Fruit fly (Drosophila melanogaster): ENCODE results near the gene Or83a.

Or83a gene

DNA sequence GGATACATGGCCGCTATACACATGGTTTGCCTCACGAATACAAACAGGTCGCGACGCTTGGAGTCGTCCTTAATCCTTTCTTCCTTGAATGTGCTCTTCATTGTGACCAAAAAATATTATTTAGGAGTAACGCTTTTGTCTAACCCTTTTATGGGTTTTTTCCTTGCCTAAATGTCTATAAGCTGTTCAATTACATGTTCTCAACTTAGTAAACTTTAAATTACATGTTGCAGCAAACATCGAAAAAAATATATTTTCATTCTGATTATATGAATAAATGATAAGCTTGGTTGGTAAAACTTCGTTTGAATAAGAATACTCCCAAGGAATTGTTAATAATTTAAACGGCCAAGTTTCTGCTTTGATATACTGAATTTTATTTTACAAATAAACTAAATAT lies at the start of gene Or83a:
Gene Or83a (minus strand): TSS at position 101 of the 400 bp plus-strand sequence.
- TF ChIP-seq CG17801 (GFP tag; optimal IDR thresholded peaks at IDR 0.05; ENCODE audit: partially characterized antibody) = no peak

DNA sequence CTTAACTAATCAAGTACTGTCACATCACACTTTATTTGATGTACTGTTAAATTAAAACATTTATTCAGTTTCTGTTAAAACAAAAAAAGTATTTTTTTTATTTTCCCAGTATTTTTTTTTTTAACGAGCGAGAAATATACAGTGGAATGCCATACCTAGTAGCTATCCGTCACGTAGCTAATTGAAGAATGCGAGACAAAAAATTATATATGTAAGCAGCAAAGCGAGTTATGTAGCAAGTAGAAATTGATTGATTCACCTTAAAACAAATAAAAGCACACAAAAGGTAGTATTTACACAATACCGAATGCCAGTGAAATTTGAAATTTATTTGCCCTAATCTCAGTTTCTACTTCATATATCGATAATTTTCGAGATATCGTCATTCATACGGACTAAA lies 39.8 kb upstream of the Or83a start:
- no peak for TF ChIP-seq CG17801 (GFP tag; optimal IDR thresholded peaks at IDR 0.05; ENCODE audit: partially characterized antibody)

DNA sequence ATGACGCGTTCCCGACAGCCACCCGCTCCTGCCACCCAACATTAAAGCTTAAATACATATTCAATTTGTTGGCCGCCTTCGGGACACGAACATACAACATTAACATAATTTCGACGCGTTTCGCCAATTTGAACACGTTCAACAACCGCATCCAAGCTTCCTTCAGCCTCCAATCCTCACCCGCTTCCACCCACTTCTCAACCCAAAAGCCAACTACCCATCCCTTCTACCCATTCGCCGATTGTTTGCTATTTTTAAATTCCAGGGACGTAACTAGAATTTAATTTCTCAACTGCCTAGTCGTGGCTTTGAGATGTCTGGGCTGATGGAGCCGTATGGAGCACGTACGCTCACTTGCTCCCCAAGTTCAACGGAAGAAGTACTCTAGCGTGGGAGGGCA lies 30.8 kb upstream of the Or83a start:
- no peak for TF ChIP-seq CG17801 (GFP tag; optimal IDR thresholded peaks at IDR 0.05; ENCODE audit: partially characterized antibody)

DNA sequence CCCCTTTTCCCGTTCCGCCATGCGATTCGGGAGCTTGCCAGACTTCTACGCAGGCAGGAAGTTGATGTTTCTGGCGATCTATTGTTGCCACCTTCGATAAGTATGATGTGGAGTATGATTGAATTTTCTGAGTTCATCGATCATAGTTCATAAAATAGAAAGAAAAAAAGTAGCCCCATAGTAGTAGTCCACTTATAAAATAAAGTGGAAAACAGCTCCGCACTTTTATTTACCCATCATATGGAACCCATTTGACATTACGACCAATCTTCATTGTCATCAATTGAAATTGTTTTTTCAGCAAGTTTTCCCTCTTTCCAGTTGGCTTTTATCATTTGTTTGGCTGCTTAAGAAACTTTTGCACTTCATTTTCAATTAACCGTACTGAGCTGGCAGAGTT lies 28.2 kb upstream of the Or83a start, which contains the start of gene CG12147:
Gene CG12147 (minus strand): TSS at position 101 of the 400 bp plus-strand sequence.
- no peak for TF ChIP-seq CG17801 (GFP tag; optimal IDR thresholded peaks at IDR 0.05; ENCODE audit: partially characterized antibody)

DNA sequence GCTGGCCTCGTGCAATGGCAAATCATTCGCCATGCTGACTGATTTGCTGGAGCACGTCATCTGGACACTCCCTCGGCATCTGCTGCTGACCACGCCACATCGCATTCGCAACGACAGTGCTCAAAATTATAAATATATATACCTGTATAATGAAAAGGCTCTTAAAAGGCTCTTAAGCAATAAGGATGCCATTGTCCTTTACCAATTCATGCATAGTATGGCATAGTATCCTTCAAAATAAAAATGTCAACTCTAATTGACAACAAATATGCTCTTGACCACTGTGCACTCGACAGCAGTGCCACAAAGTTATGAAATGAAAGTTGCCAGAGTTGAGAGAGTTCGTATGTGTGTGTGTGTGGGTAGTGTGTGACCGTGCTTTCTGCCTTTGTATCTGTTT lies 23.1 kb upstream of the Or83a start:
- no peak for TF ChIP-seq CG17801 (GFP tag; optimal IDR thresholded peaks at IDR 0.05; ENCODE audit: partially characterized antibody)

DNA sequence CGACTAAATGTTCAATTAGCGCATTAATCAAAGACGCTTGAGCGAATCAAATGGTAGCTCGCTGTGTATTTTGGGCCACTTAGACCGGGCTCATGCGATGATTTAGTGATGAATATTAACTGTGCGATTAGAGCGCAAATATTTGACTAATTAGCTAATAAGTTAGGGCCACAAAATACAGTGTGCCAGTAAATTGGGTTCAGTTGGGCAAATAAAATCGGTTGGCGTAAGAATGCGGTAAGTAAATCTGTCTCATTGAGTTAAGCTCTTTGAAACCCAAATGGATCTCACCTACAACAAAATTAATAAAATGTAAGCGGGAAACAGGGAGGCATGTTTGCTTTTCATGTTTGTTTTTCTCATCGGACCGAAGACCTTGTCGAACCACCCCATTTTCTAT lies 21.5 kb upstream of the Or83a start:
- TF ChIP-seq CG17801 (GFP tag; optimal IDR thresholded peaks at IDR 0.05; ENCODE audit: partially characterized antibody) = no peak

DNA sequence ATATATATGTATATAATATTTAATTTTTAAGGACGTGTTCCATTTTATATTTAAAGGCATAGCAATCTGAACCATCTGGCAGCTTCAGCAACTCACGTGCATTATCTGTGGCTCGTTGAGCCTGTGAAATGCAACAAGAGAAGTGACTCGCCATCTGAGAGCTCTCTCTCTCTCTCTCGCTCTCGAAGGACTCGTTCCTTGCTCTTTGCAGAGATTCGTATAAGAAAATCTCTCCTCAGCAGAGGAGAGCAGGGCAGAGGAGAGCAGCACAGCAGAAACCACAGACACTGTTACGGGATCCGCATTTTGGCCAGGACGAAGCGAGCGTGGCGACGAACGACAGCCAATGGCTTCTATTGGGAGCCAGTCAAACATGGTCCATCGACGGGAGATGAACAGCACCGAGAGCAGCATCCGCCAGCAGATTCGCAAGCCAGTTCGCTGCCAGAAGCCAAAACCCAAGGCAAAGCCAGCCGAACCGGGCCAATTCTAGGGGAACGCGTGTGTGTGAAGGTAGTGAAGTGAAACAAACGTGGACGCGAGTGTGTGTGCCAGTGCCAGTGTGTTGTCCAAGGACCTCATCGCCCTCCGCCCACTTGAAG lies 15.3 kb upstream of the Or83a start, which contains the start of gene CG14669:
Gene CG14669 (plus strand): TSS at position 381 of the 602 bp plus-strand sequence.
- no peak for TF ChIP-seq CG17801 (GFP tag; optimal IDR thresholded peaks at IDR 0.05; ENCODE audit: partially characterized antibody)

DNA sequence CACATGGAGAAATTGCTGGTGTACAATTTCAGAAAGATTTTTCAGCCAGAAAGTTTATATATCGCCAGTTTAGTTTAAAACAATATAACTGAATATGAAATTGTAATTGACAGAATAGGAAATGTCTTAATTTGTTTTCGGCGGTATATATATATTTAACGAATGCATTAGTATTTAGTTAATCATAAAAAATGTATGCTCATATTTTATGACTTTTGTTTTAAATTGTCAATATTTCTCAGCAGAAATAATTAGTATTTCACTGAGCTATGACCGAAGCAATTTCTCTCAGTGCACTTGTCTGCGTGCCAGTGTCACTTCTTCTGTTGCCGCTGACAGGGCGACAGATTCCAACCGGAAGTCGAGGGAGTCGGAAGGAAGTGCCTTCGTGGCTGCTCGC lies 14.0 kb upstream of the Or83a start:
- no peak for TF ChIP-seq CG17801 (GFP tag; optimal IDR thresholded peaks at IDR 0.05; ENCODE audit: partially characterized antibody)

DNA sequence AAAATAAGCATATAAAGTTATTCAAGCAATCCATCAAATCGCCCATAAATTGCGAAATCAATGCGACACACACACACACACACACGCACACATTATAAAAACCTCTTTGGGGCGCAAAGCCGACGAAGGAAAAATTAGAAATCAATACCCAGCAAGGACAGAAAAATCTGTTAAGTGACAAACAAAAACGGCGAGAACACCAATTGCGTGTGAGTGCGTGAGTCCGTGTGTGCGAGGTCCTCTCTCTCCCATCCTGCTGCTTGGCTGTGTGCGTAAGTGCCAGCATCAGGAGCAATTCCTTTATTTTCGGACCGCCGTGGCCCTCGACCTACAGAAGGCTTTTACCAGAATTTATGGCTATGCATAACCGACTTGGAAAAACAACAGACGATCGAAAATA lies 13.3 kb upstream of the Or83a start, which contains the start of gene Orco:
Gene Orco (minus strand): TSS at position 101 of the 400 bp plus-strand sequence.
- no peak for TF ChIP-seq CG17801 (GFP tag; optimal IDR thresholded peaks at IDR 0.05; ENCODE audit: partially characterized antibody)

DNA sequence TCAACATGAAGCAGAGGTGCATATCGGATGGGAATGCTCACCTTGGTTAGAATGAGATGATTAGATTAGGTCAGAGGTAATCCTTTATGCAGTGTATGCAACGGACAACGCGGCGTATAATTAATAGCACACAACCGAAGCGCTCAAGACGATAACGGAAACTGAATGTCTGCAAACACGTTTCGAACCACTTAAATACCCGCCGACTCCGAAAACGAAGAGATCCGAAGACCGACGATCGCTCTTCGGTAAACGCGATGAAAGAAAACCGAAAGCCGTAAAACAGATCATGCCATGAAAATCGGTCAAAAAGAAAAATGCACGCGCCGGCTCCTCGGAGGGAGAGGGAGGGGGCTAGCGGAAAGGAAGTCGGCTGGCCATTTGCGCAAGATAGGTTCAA lies 5.0 kb upstream of the Or83a start, which contains the start of gene CG2663:
Gene CG2663 (minus strand): TSS at position 173 of the 400 bp plus-strand sequence.
- no peak for TF ChIP-seq CG17801 (GFP tag; optimal IDR thresholded peaks at IDR 0.05; ENCODE audit: partially characterized antibody)

DNA sequence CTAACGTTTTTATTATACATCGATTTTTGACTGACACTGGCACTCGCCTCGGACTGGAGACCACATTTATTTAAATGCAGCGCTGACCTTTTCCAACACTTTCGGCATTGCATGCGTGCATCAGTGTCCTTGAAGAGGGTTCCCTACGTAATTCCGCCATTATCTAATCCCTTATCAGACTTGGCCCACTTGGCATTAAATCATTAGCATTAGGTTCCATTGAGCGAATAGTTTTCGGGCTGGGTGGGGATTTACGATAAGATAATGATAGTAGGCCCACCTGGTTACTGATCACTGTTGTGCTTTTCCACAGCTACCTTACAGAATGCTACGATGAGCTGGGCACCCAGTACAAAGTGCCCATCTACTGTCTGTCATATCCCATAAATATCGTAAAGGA lies 3.8 kb downstream of the Or83a start:
- TF ChIP-seq CG17801 (GFP tag; optimal IDR thresholded peaks at IDR 0.05; ENCODE audit: partially characterized antibody) = no peak

DNA sequence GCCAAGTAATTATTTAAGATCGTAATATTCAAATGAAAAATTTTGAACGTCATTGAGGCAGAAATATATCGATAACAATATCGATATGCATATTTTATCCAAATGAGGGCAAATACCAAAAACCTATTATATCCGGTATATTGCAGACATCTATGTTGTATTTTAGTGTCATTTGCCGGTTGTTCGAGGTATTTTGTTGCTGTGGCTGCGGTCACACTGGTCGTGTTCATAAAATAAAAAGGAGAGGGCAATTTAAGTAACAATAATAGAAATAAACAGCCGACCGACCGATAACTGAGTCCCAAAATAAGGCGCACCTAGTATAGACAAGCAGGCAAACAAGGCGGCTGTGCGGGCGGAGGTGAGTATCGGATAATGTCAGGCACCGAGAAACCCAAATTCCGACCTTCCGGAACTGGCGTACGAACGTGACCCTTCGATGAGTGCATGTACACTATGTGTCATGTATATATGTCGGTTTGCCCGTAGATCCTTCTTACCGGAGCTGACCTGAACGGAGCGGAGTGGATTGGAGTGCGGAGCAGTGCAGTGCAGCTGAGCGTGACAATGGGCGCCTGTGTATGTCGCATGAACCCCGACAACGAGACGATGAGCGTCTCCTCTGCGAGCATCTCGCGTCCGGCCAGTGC lies 5.1 kb downstream of the Or83a start, which contains the start of gene CG1172:
Gene CG1172 (plus strand): TSS at position 181 of the 650 bp plus-strand sequence.
- peak; percentile 39 for TF ChIP-seq CG17801 (GFP tag; optimal IDR thresholded peaks at IDR 0.05; ENCODE audit: partially characterized antibody)

DNA sequence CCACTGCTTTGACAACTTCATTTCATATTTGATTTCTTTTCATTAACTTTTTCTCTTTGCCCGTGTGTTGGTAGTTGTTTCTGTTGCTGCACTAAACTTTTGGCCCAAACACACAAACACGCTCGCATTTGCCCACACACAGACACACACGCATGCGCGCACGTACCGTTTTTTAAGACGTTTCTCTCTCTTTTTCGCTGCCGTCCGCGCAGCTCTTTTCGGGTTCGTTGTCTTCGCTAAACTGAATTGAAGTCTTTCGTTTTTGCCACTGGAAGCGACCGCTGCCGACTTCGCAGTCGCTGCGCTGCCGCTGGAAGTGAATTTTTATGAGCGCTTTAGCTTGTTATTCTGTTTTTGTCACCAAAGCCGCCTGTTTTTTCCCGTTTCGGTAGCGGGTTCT lies 6.4 kb downstream of the Or83a start, which contains the start of gene kkv:
Gene kkv (minus strand): TSS at position 246 of the 400 bp plus-strand sequence.
- TF ChIP-seq CG17801 (GFP tag; optimal IDR thresholded peaks at IDR 0.05; ENCODE audit: partially characterized antibody) = no peak

DNA sequence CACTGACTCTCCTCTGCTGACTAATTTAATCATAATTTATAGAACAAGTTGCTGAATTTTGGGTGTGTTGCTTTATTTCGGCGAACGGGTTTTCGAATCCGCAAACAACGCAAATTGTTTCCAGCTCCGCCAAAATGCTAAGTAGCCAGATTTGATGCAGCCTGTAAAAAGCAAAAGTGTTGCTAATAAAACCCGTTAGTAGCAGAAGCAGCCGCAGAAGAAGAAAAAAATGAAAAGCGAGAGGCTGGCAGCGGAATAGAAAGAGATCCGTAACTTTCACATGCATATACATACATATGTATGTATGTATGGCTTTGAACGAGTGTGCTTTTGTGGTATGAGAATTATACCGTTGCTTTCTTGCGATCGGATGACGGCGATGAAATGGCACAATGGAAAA lies 7.0 kb downstream of the Or83a start:
- no peak for TF ChIP-seq CG17801 (GFP tag; optimal IDR thresholded peaks at IDR 0.05; ENCODE audit: partially characterized antibody)

DNA sequence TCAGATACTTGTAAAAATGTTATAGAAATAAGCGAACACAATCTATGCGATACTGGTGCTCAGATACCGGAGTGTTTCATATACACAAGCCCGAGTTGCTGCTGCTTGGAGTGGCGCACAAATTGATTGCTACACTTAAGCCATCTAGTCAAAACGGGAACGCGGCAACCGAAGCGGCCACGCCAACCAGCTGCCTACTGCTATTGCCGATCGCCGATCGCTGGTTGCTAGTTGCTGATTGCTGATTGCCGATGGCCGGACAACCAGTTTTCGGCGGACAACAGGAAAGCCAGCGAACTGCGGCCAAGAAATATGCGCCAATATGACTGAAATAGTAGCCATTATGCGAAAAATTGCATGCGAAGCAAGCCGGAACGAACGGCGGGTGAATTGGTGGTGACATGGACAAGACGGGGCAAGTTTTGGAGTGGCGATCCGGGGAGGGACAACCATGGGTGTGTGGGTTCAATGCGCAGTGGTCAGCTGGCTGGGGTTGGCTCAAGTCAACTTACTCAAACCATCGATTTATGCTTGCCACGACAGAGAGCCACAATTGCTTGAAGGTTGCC lies 8.8 kb downstream of the Or83a start:
- TF ChIP-seq CG17801 (GFP tag; optimal IDR thresholded peaks at IDR 0.05; ENCODE audit: partially characterized antibody) = no peak

DNA sequence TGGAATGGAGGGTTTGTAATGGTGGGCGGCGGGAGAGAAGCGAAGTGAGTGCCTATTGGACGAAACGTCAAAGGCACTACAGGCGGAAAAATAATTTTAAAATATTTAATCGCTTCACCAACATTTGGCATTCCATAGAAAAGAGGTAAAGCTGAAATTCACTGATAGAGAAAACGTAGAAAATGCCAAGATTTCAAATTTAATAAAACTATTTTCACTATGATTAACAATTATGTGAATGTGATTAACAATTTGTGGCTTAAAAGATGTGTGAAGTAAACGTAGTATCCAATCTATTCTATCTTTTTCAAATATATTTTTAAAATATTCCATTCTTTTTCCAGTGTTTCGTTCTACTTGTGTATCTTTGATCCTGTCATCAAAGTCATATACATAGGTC lies 9.6 kb downstream of the Or83a start:
- no peak for TF ChIP-seq CG17801 (GFP tag; optimal IDR thresholded peaks at IDR 0.05; ENCODE audit: partially characterized antibody)

All from ovary, adult (tissue).